Worm (Caenorhabditis elegans) whole organism, late embryonic: Measurements from ENCODE around the gene F29G9.1.

Experiments used
- F13H6.1 ChIP-seq: sonication (generic microtip); optimal IDR thresholded peaks from 2 replicates; lab custom pipeline; 2016; ENCODE audit warnings: missing genetic modification characterization, missing compliant biosample characterization
- K02D7.2 ChIP-seq: sonication (generic microtip); optimal IDR thresholded peaks from 2 replicates; lab custom pipeline; 2017; ENCODE audit warnings: mild to moderate bottlenecking, missing genetic modification characterization, missing compliant biosample characterization
- K09A11.1 ChIP-seq: sonication (generic microtip); optimal IDR thresholded peaks from 2 replicates; lab custom pipeline; 2017; ENCODE audit warnings: antibody characterized with exemption, mild to moderate bottlenecking, missing genetic modification characterization, missing compliant biosample characterization; ENCODE audit not compliant: insufficient read depth
- T23F11.4 ChIP-seq: fragments of 200-800 bp; sonication (Bioruptor generic); optimal IDR thresholded peaks from 2 replicates; lab custom pipeline; 2018; ENCODE audit warnings: mild to moderate bottlenecking, missing genetic modification characterization, missing compliant biosample characterization
- Y22D7AL.16 ChIP-seq: sonication (generic microtip); optimal IDR thresholded peaks from 2 replicates; lab custom pipeline; 2016; ENCODE audit warnings: missing genetic modification characterization, missing compliant biosample characterization
- ahr-1 ChIP-seq: sonication (generic microtip); optimal IDR thresholded peaks from 2 replicates; lab custom pipeline; 2016; ENCODE audit warnings: missing genetic modification characterization, missing compliant biosample characterization
- ama-1 ChIP-seq: fragments of 150-350 bp; optimal IDR thresholded peaks from 2 replicates; lab custom pipeline; 2014
- ceh-14 ChIP-seq: sonication (generic microtip); optimal IDR thresholded peaks from 2 replicates; lab custom pipeline; 2016; ENCODE audit warnings: missing genotype, missing genetic modification characterization, missing compliant biosample characterization
- ceh-19 ChIP-seq: fragments of 200-800 bp; sonication (Bioruptor generic); optimal IDR thresholded peaks from 2 replicates; lab custom pipeline; 2018; ENCODE audit warnings: mild to moderate bottlenecking, missing genetic modification characterization, missing compliant biosample characterization
- ceh-24 ChIP-seq: sonication (generic microtip); optimal IDR thresholded peaks from 2 replicates; lab custom pipeline; 2016; ENCODE audit warnings: mild to moderate bottlenecking, missing genetic modification characterization, missing compliant biosample characterization
- ceh-30 ChIP-seq: fragments of 150-350 bp; optimal IDR thresholded peaks from 2 replicates; lab custom pipeline; 2014; ENCODE audit warnings: missing biosample characterization, missing genetic modification characterization
- ceh-31 ChIP-seq: sonication (generic microtip); optimal IDR thresholded peaks from 2 replicates; lab custom pipeline; 2016; ENCODE audit warnings: missing genetic modification characterization, missing compliant biosample characterization
- ceh-34 ChIP-seq: sonication (generic microtip); optimal IDR thresholded peaks from 2 replicates; lab custom pipeline; 2016; ENCODE audit warnings: mild to moderate bottlenecking, missing genetic modification characterization, missing compliant biosample characterization
- ceh-45 ChIP-seq: fragments of 200-800 bp; sonication (Bioruptor generic); IDR thresholded peaks from 2 replicates; pipeline ENCODE4 v1.3.6; 2022; ENCODE audit warnings: missing genetic modification reagents, missing genetic modification characterization, missing compliant biosample characterization
- ceh-48 ChIP-seq: sonication (generic microtip); optimal IDR thresholded peaks from 2 replicates; lab custom pipeline; 2016; ENCODE audit warnings: missing genetic modification characterization, inconsistent platforms, missing compliant biosample characterization
- ceh-6 ChIP-seq: fragments of 200-800 bp; sonication (Bioruptor generic); optimal IDR thresholded peaks from 2 replicates; lab custom pipeline; 2018; ENCODE audit warnings: mild to moderate bottlenecking, missing genetic modification characterization, missing compliant biosample characterization
- che-1 ChIP-seq: sonication (generic microtip); optimal IDR thresholded peaks from 2 replicates; lab custom pipeline; 2016; ENCODE audit warnings: mild to moderate bottlenecking, missing genetic modification characterization, missing compliant biosample characterization
- dmd-4 ChIP-seq: sonication (generic microtip); optimal IDR thresholded peaks from 2 replicates; lab custom pipeline; 2016; ENCODE audit warnings: borderline replicate concordance, missing genetic modification characterization, missing compliant biosample characterization
- dve-1 ChIP-seq: sonication (generic microtip); optimal IDR thresholded peaks from 2 replicates; lab custom pipeline; 2017; ENCODE audit warnings: antibody characterized with exemption, mild to moderate bottlenecking, missing genetic modification characterization, missing compliant biosample characterization
- elt-2 ChIP-seq: sonication (generic microtip); optimal IDR thresholded peaks from 2 replicates; lab custom pipeline; 2016; ENCODE audit warnings: missing genetic modification reagents, missing genetic modification characterization, missing compliant biosample characterization
- elt-4 ChIP-seq: sonication (generic microtip); optimal IDR thresholded peaks from 2 replicates; lab custom pipeline; 2016; ENCODE audit warnings: missing genetic modification characterization, missing compliant biosample characterization
- ets-4 ChIP-seq: sonication (generic microtip); optimal IDR thresholded peaks from 2 replicates; lab custom pipeline; 2016; ENCODE audit warnings: missing genetic modification characterization, missing compliant biosample characterization
- eyg-1 ChIP-seq: sonication (generic microtip); optimal IDR thresholded peaks from 2 replicates; lab custom pipeline; 2016; ENCODE audit warnings: missing genotype, missing genetic modification characterization, missing compliant biosample characterization
- fax-1 ChIP-seq: sonication (generic microtip); optimal IDR thresholded peaks from 2 replicates; lab custom pipeline; 2016; ENCODE audit warnings: missing genotype, missing genetic modification characterization, missing compliant biosample characterization
- fkh-10 ChIP-seq: fragments of 150-350 bp; optimal IDR thresholded peaks from 2 replicates; lab custom pipeline; 2014; ENCODE audit warnings: missing biosample characterization, missing genetic modification reagents, missing genetic modification characterization
- fkh-6 ChIP-seq: sonication (generic microtip); optimal IDR thresholded peaks from 2 replicates; lab custom pipeline; 2016; ENCODE audit warnings: missing genetic modification characterization, missing compliant biosample characterization
- gmeb-2 ChIP-seq: sonication (generic microtip); optimal IDR thresholded peaks from 2 replicates; lab custom pipeline; 2016; ENCODE audit warnings: missing genetic modification characterization, inconsistent platforms, missing compliant biosample characterization
- hlh-15 ChIP-seq: sonication (generic microtip); optimal IDR thresholded peaks from 2 replicates; lab custom pipeline; 2016; ENCODE audit warnings: missing genetic modification characterization, missing compliant biosample characterization
- hlh-30 ChIP-seq: sonication (generic microtip); optimal IDR thresholded peaks from 2 replicates; lab custom pipeline; 2017; ENCODE audit warnings: antibody characterized with exemption, missing genetic modification characterization, missing compliant biosample characterization; ENCODE audit not compliant: insufficient read depth
- hlh-8 ChIP-seq: sonication (generic microtip); optimal IDR thresholded peaks from 2 replicates; lab custom pipeline; 2016; ENCODE audit warnings: missing genotype, missing genetic modification characterization, missing compliant biosample characterization
- lim-6 ChIP-seq: sonication (generic microtip); optimal IDR thresholded peaks from 2 replicates; lab custom pipeline; 2016; ENCODE audit warnings: missing genetic modification characterization, missing compliant biosample characterization
- lin-11 ChIP-seq: fragments of 200-800 bp; sonication (Bioruptor generic); optimal IDR thresholded peaks from 2 replicates; lab custom pipeline; 2018; ENCODE audit warnings: mild to moderate bottlenecking, missing genetic modification characterization, missing compliant biosample characterization
- madf-2 ChIP-seq: sonication (generic microtip); optimal IDR thresholded peaks from 2 replicates; lab custom pipeline; 2017; ENCODE audit warnings: missing genetic modification characterization, missing compliant biosample characterization
- nfya-1 ChIP-seq: sonication (generic microtip); optimal IDR thresholded peaks from 2 replicates; lab custom pipeline; 2017; ENCODE audit warnings: missing genetic modification characterization, mild to moderate bottlenecking, missing compliant biosample characterization, antibody characterized with exemption, moderate library complexity
- nhr-11 ChIP-seq: fragments of 150-350 bp; optimal IDR thresholded peaks from 2 replicates; lab custom pipeline; 2014; ENCODE audit warnings: missing biosample characterization, missing genetic modification characterization
- nhr-232 ChIP-seq: sonication (generic microtip); optimal IDR thresholded peaks from 2 replicates; lab custom pipeline; 2016; ENCODE audit warnings: missing genetic modification characterization, missing compliant biosample characterization
- npax-4 ChIP-seq: sonication (generic microtip); optimal IDR thresholded peaks from 2 replicates; lab custom pipeline; 2016; ENCODE audit warnings: missing genetic modification characterization, missing compliant biosample characterization
- odd-2 ChIP-seq: sonication (generic microtip); optimal IDR thresholded peaks from 2 replicates; lab custom pipeline; 2017; ENCODE audit warnings: antibody characterized with exemption, mild to moderate bottlenecking, missing genetic modification characterization, missing compliant biosample characterization
- pag-3 ChIP-seq: sonication (generic microtip); optimal IDR thresholded peaks from 2 replicates; lab custom pipeline; 2016; ENCODE audit warnings: missing compliant biosample characterization, missing genetic modification characterization, borderline replicate concordance
- pax-1 ChIP-seq: fragments of 150-350 bp; optimal IDR thresholded peaks from 2 replicates; lab custom pipeline; 2014; ENCODE audit warnings: missing biosample characterization, missing genetic modification characterization
- pha-2 ChIP-seq: sonication (generic microtip); optimal IDR thresholded peaks from 2 replicates; lab custom pipeline; 2017; ENCODE audit warnings: mild to moderate bottlenecking, missing genetic modification characterization, missing compliant biosample characterization
- pha-4 ChIP-seq: fragments of 150-350 bp; optimal IDR thresholded peaks from 2 replicates; lab custom pipeline; 2018; ENCODE audit warnings: missing biosample characterization, missing genetic modification reagents, missing genetic modification characterization
- pqm-1 ChIP-seq: sonication (generic microtip); optimal IDR thresholded peaks from 2 replicates; lab custom pipeline; 2016; ENCODE audit warnings: missing genetic modification characterization, missing compliant biosample characterization
- pros-1 ChIP-seq: fragments of 150-350 bp; optimal IDR thresholded peaks from 2 replicates; lab custom pipeline; 2014; ENCODE audit warnings: missing biosample characterization, missing genetic modification reagents, missing genetic modification characterization
- ref-2 ChIP-seq: sonication (generic microtip); optimal IDR thresholded peaks from 2 replicates; lab custom pipeline; 2016; ENCODE audit warnings: missing genetic modification characterization, missing compliant biosample characterization
- sdc-2 ChIP-seq: sonication (generic microtip); optimal IDR thresholded peaks from 2 replicates; lab custom pipeline; 2016; ENCODE audit warnings: missing genotype, missing genetic modification characterization, missing compliant biosample characterization
- sox-2 ChIP-seq: fragments of 200-800 bp; sonication (Bioruptor generic); IDR thresholded peaks from 2 replicates; pipeline ENCODE4 v1.3.6; 2022; ENCODE audit warnings: missing genetic modification reagents, missing genetic modification characterization, missing compliant biosample characterization
- sox-4 ChIP-seq: sonication (generic microtip); optimal IDR thresholded peaks from 2 replicates; lab custom pipeline; 2017; ENCODE audit warnings: mild to moderate bottlenecking, missing genetic modification characterization, inconsistent platforms, missing compliant biosample characterization
- tbx-2 ChIP-seq: sonication (generic microtip); optimal IDR thresholded peaks from 2 replicates; lab custom pipeline; 2016; ENCODE audit warnings: missing genetic modification characterization, missing compliant biosample characterization
- tbx-7 ChIP-seq: sonication (generic microtip); optimal IDR thresholded peaks from 2 replicates; lab custom pipeline; 2016; ENCODE audit warnings: missing genotype, missing genetic modification characterization, missing compliant biosample characterization
- unc-3 ChIP-seq, 2 experiments: fragments of 200-800 bp in 1 of 2; sonication (Bioruptor generic) in 1 of 2; sonication (generic microtip) in 1 of 2; conservative IDR thresholded peaks in 1 of 2; optimal IDR thresholded peaks in 1 of 2; 2 replicates each; pipeline versions ENCODE4 v1.3.6 to Lab custom; 2016 to 2022; ENCODE audit warnings: missing compliant biosample characterization in 2 of 2, missing genetic modification characterization in 2 of 2, missing genetic modification reagents in 1 of 2
- unc-55 ChIP-seq: sonication (generic microtip); optimal IDR thresholded peaks from 2 replicates; lab custom pipeline; 2017; ENCODE audit warnings: missing biosample characterization, missing genetic modification reagents, missing genetic modification characterization
- zip-5 ChIP-seq: sonication (generic microtip); optimal IDR thresholded peaks from 2 replicates; lab custom pipeline; 2016; ENCODE audit warnings: missing genetic modification characterization, missing compliant biosample characterization

F29G9.1 gene

DNA sequence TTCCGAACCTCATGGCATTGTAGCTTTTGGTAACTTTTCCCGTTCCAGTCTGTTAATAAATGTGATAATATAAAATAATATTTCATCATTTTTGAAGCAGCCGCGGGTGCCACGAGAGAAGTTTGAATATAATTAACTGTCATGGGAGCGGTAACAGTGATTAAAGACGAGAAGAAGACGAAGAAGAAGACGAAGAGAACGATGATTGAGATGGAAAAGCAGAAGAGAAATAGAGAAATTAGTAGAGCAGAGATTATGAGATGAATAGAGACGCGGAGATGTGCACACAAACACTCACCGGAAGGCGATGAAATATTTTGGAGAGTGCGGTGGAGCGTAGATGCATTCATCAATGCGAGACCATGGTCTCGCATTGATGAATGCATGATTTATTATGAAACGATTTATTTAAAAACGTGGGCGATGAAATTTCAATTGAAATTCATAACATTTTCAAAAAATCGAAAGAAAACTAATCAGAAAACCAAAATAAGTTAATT lies 14.3 kb downstream of the F29G9.1 start, which contains the start of gene seip-1:
TSS of gene seip-1 (minus strand) at position 51 of the 500 bp plus-strand sequence.
- TF ChIP-seq nhr-232 (tag; lab: Kevin White, UChicago) (no peak), ceh-30 (tag; lab: Kevin White, UChicago) (peak; percentile 42), pha-4 (tag; lab: Kevin White, UChicago) (no peak), ceh-19 (GFP tag; lab: Kevin White, UChicago) (no peak), elt-4 (tag; lab: Kevin White, UChicago) (no peak), ceh-48 (tag; lab: Kevin White, UChicago) (peak; percentile 40), K02D7.2 (tag; lab: Kevin White, UChicago) (no peak), pax-1 (peak; percentile 77), ama-1 (lab: Kevin White, UChicago) (no peak), K09A11.1 (tag; lab: Kevin White, UChicago) (peak; percentile 2), F13H6.1 (no peak), dmd-4 (tag; lab: Kevin White, UChicago) (no peak), fax-1 (tag; lab: Kevin White, UChicago) (no peak), hlh-30 (tag; lab: Kevin White, UChicago) (peak; percentile 63), hlh-8 (no peak), ceh-6 (no peak), pha-2 (no peak), zip-5 (no peak), nfya-1 (tag; lab: Kevin White, UChicago) (peak; percentile 88), ceh-31 (tag; lab: Kevin White, UChicago) (peak; percentile 87), elt-2 (tag; lab: Kevin White, UChicago) (peak; percentile 39), sox-4 (tag; lab: Kevin White, UChicago) (no peak), ceh-45 (GFP tag; lab: Robert Waterston, UW) (no peak), nhr-11 (tag; lab: Kevin White, UChicago) (no peak), ets-4 (tag; lab: Kevin White, UChicago) (no peak), T23F11.4 (GFP tag; lab: Kevin White, UChicago) (no peak), hlh-15 (tag; lab: Kevin White, UChicago) (no peak), sox-2 (GFP tag; lab: Robert Waterston, UW) (peak; percentile 40; the same call in 1 of the 2 replicates), pros-1 (tag; lab: Kevin White, UChicago) (peak; percentile 46), ceh-14 (tag; lab: Kevin White, UChicago) (peak; percentile 79), ceh-34 (tag; lab: Kevin White, UChicago) (peak; percentile 70), unc-3 (GFP tag; conservative IDR thresholded peaks at IDR 0.05; lab: Robert Waterston, UW) (no peak), unc-3 (tag; optimal IDR thresholded peaks at IDR 0.05; lab: Kevin White, UChicago) (no peak), npax-4 (tag; lab: Kevin White, UChicago) (no peak), sdc-2 (tag; lab: Kevin White, UChicago) (no peak), eyg-1 (tag; lab: Kevin White, UChicago) (no peak), madf-2 (tag; lab: Kevin White, UChicago) (peak; percentile 27), fkh-6 (tag; lab: Kevin White, UChicago) (no peak), pag-3 (tag; lab: Kevin White, UChicago) (no peak), ahr-1 (tag; lab: Kevin White, UChicago) (no peak), tbx-7 (tag; lab: Kevin White, UChicago) (no peak), pqm-1 (tag; lab: Kevin White, UChicago) (no peak), fkh-10 (GFP tag; lab: Kevin White, UChicago) (no peak), Y22D7AL.16 (no peak), gmeb-2 (tag; lab: Kevin White, UChicago) (no peak), dve-1 (tag; lab: Kevin White, UChicago) (peak; percentile 67), tbx-2 (peak; percentile 65), che-1 (tag; lab: Kevin White, UChicago) (no peak), lin-11 (tag; lab: Kevin White, UChicago) (no peak), unc-55 (peak; percentile 92), odd-2 (tag; lab: Kevin White, UChicago) (no peak), ceh-24 (tag; lab: Kevin White, UChicago) (no peak), lim-6 (no peak), ref-2 (tag; lab: Kevin White, UChicago) (peak; percentile 46)
